Worm (Caenorhabditis elegans): Measurements from ENCODE around the gene dpy-13.

DNA sequence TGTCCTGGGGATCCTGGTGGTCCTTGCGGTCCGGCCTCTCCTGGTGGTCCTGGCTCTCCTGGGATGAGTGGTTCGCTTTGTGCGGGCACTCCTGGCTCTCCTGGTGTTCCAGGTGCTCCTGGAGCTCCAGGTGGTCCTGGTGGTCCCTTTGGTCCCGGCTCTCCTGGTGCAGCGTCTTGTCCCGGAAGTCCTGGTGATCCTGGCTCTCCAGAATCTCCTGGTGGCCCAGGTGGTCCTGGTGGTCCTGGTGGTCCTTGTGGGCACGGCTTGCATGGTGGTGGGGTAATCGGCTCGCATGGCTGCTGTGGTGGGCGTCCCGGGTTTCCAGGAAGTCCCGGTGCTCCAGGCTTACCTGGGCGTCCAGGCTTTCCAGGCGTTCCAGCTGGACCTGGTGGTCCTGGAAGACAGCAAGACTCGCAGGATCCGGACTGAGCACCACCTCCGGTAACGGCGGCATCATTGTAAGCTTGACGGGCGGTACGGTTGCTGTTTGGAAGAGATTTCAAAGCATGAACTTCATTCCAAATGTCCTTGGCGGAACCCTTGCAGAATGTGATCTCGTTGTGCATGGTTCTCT is 8.5 kb downstream of the dpy-13 start:
- TF ChIP-seq unc-39 (tag; optimal IDR thresholded peaks at IDR 0.05) (no peak), nhr-28 (tag; optimal IDR thresholded peaks at IDR 0.05) (no peak), ama-1 (optimal IDR thresholded peaks at IDR 0.05) (no peak), pha-4 (tag; optimal IDR thresholded peaks at IDR 0.05) (no peak)
